Worm (Caenorhabditis elegans) whole organism, L1 larva: ENCODE results near the gene feh-1.
"Not testable (repeated sequence)": the region's sequence is repeated elsewhere in the genome, so short reads cannot be mapped to it uniquely, and the experiment has no call there.

ENCODE experiments used
- C04F5.9 ChIP-seq: sonication (generic microtip); optimal IDR thresholded peaks from 2 replicates; lab custom pipeline; 2016; ENCODE audit warnings: missing genetic modification characterization, missing compliant biosample characterization
- Y116A8C.19 ChIP-seq: sonication (generic microtip); optimal IDR thresholded peaks from 2 replicates; lab custom pipeline; 2016; ENCODE audit warnings: missing compliant biosample characterization, missing genetic modification characterization, borderline replicate concordance
- ces-1 ChIP-seq: fragments of 150-350 bp; optimal IDR thresholded peaks from 2 replicates; lab custom pipeline; 2014; ENCODE audit warnings: missing biosample characterization, missing genetic modification reagents, missing genetic modification characterization
- dsc-1 ChIP-seq: sonication (generic microtip); optimal IDR thresholded peaks from 2 replicates; lab custom pipeline; 2016; ENCODE audit warnings: mild to moderate bottlenecking, missing genetic modification characterization, missing compliant biosample characterization
- pqm-1 ChIP-seq: sonication (generic microtip); optimal IDR thresholded peaks from 3 replicates; lab custom pipeline; 2017; ENCODE audit warnings: missing biosample characterization, missing genetic modification characterization
- snpc-4 ChIP-seq: fragments of 150-350 bp; optimal IDR thresholded peaks from 2 replicates; lab custom pipeline; 2014; ENCODE audit warnings: missing biosample characterization, missing genetic modification characterization
- unc-30 ChIP-seq: sonication (generic microtip); optimal IDR thresholded peaks from 2 replicates; lab custom pipeline; 2017; ENCODE audit warnings: missing biosample characterization, missing genetic modification characterization

feh-1 gene

ce11 chrIII:2603671-2604070 lies 54.0 kb downstream of the feh-1 start, which contains the start of gene Y71H2B.11:
Gene Y71H2B.11 (plus strand): TSS chrIII:2603971.
- no peak for TF ChIP-seq C04F5.9 (tag; lab: Kevin White, UChicago)
- no peak for TF ChIP-seq ces-1 (GFP tag; lab: Kevin White, UChicago)
- no peak for TF ChIP-seq snpc-4 (tag; lab: Kevin White, UChicago)
- TF ChIP-seq unc-30: no peak

DNA sequence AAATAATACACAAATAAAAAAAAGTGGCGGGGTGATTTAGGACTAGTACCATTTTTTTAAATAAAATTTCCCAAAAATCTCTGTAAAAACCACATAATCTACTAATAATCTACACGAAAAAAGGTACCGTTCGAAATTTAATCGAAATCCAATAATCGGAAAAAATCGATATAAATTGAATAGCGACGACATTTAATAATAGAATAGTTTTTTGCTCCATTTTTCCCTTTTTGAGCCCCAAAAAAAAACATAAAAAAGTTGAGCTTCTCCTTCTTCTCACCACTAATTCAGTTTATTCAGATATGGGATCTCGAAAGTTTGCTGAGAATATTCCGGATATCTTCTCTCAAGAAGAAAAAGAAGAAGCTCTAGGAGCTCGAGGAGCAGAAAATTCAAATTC lies 58.0 kb downstream of the feh-1 start, which contains the start of gene Y71H2B.5:
Gene Y71H2B.5, plus strand, starts transcription at position 301 of the 400 bp plus-strand sequence.
- TF ChIP-seq pqm-1; dsc-1 (tag; lab: Kevin White, UChicago); Y116A8C.19: not testable (repeated sequence)
